Worm (Caenorhabditis elegans) whole organism, L4 larva: ENCODE results near the gene srv-3.

ENCODE experiments used
- F44E2.7 ChIP-seq: fragments of 200-800 bp; sonication (Bioruptor generic); IDR thresholded peaks from 2 replicates; pipeline ENCODE4 v2.1.2; 2022; ENCODE audit warnings: missing genetic modification characterization, missing compliant biosample characterization
- T20F7.1 ChIP-seq: fragments of 200-800 bp; sonication (Bioruptor generic); optimal IDR thresholded peaks from 2 replicates; lab custom pipeline; 2018; ENCODE audit warnings: mild to moderate bottlenecking, missing genetic modification characterization, missing compliant biosample characterization
- Y105C5A.15 ChIP-seq: fragments of 200-800 bp; sonication (Bioruptor generic); IDR thresholded peaks from 2 replicates; pipeline ENCODE4 v1.3.6; 2022; ENCODE audit warnings: missing genetic modification characterization, missing compliant biosample characterization
- Y75B8A.6 ChIP-seq: fragments of 200-800 bp; sonication (Bioruptor generic); IDR thresholded peaks from 2 replicates; pipeline ENCODE4 v1.3.6; 2022; ENCODE audit warnings: missing genetic modification reagents, missing genetic modification characterization, missing compliant biosample characterization
- ZK546.5 ChIP-seq, 2 experiments: sonication (generic microtip); optimal IDR thresholded peaks; 2 replicates each; lab custom pipeline; 2017; ENCODE audit warnings: missing biosample characterization in 2 of 2, missing genetic modification characterization in 2 of 2
- aha-1 ChIP-seq: fragments of 150-350 bp; peaks from one replicate; lab custom pipeline; 2014; ENCODE audit warnings: missing biosample characterization, missing genetic modification characterization
- arid-1 ChIP-seq: fragments of 200-800 bp; sonication (Bioruptor generic); conservative IDR thresholded peaks from 2 replicates; pipeline ENCODE4 v1.3.6; 2022; ENCODE audit warnings: missing genetic modification reagents, missing genetic modification characterization, missing compliant biosample characterization
- attf-4 ChIP-seq: sonication (generic microtip); optimal IDR thresholded peaks from 3 replicates; lab custom pipeline; 2017; ENCODE audit warnings: missing biosample characterization, missing genetic modification characterization
- ceh-62 ChIP-seq: sonication (generic microtip); optimal IDR thresholded peaks from 2 replicates; lab custom pipeline; 2017; ENCODE audit warnings: missing biosample characterization, missing genetic modification characterization
- ceh-82 ChIP-seq: sonication (generic microtip); optimal IDR thresholded peaks from 2 replicates; lab custom pipeline; 2017; ENCODE audit warnings: missing biosample characterization, missing genetic modification characterization
- ctbp-1 ChIP-seq: fragments of 200-800 bp; sonication (Bioruptor generic); IDR thresholded peaks from 2 replicates; pipeline ENCODE4 v1.3.6; 2022; ENCODE audit warnings: missing genetic modification reagents, missing genetic modification characterization, missing compliant biosample characterization
- daf-16 ChIP-seq, 3 experiments: sonication (generic microtip); optimal IDR thresholded peaks; 2 replicates each; lab custom pipeline; 2016 to 2017; ENCODE audit warnings: missing genetic modification characterization in 3 of 3, missing genetic modification reagents in 3 of 3, mild to moderate bottlenecking in 2 of 3, missing compliant biosample characterization in 2 of 3, missing biosample characterization in 1 of 3, moderate library complexity in 1 of 3
- dpl-1 ChIP-seq: fragments of 150-350 bp; optimal IDR thresholded peaks from 2 replicates; lab custom pipeline; 2014; ENCODE audit warnings: missing biosample characterization, missing genetic modification reagents, missing genetic modification characterization
- dve-1 ChIP-seq: sonication (generic microtip); optimal IDR thresholded peaks from 2 replicates; lab custom pipeline; 2017; ENCODE audit warnings: antibody characterized with exemption, mild to moderate bottlenecking, missing genetic modification characterization, missing compliant biosample characterization; ENCODE audit not compliant: insufficient read depth
- egl-27 ChIP-seq: sonication (generic microtip); optimal IDR thresholded peaks from 3 replicates; lab custom pipeline; 2017; ENCODE audit warnings: missing biosample characterization, missing genetic modification reagents, missing genetic modification characterization
- hlh-11 ChIP-seq: fragments of 200-800 bp; sonication (Bioruptor generic); optimal IDR thresholded peaks from 2 replicates; lab custom pipeline; 2018; ENCODE audit warnings: mild to moderate bottlenecking, missing genetic modification characterization, missing compliant biosample characterization
- lin-13 ChIP-seq: fragments of 150-350 bp; optimal IDR thresholded peaks from 2 replicates; lab custom pipeline; 2014; ENCODE audit warnings: missing biosample characterization, missing genetic modification reagents, missing genetic modification characterization
- lin-39 ChIP-seq: fragments of 150-350 bp; optimal IDR thresholded peaks from 2 replicates; lab custom pipeline; 2014; ENCODE audit warnings: missing biosample characterization, missing genetic modification reagents, missing genetic modification characterization
- lir-3 ChIP-seq: sonication (generic microtip); optimal IDR thresholded peaks from 2 replicates; lab custom pipeline; 2016; ENCODE audit warnings: mild to moderate bottlenecking, missing genetic modification characterization, missing compliant biosample characterization
- mdl-1 ChIP-seq, 2 experiments: fragments of 150-350 bp in 1 of 2; sonication (generic microtip) in 1 of 2; optimal IDR thresholded peaks; 2 replicates each; lab custom pipeline; 2014 to 2017; ENCODE audit warnings: missing biosample characterization in 2 of 2, missing genetic modification characterization in 2 of 2
- mdt-29 ChIP-seq: fragments of 200-800 bp; sonication (Bioruptor generic); IDR thresholded peaks from 2 replicates; pipeline ENCODE4 v1.3.6; 2022; ENCODE audit warnings: missing genetic modification reagents, missing genetic modification characterization, missing compliant biosample characterization
- mxl-2 ChIP-seq: fragments of 200-800 bp; sonication (Bioruptor generic); conservative IDR thresholded peaks from 2 replicates; pipeline ENCODE4 v1.3.6; 2022; ENCODE audit warnings: missing genetic modification reagents, missing genetic modification characterization, missing compliant biosample characterization
- nhr-10 ChIP-seq: fragments of 150-350 bp; optimal IDR thresholded peaks from 2 replicates; lab custom pipeline; 2014; ENCODE audit warnings: missing biosample characterization, missing genetic modification characterization
- nhr-111 ChIP-seq: fragments of 200-800 bp; sonication (Bioruptor generic); optimal IDR thresholded peaks from 2 replicates; lab custom pipeline; 2018; ENCODE audit warnings: mild to moderate bottlenecking, missing genetic modification characterization, missing compliant biosample characterization
- nhr-237 ChIP-seq: sonication (generic microtip); optimal IDR thresholded peaks from 2 replicates; lab custom pipeline; 2017; ENCODE audit warnings: missing biosample characterization, missing genetic modification characterization
- nhr-28 ChIP-seq: fragments of 150-350 bp; optimal IDR thresholded peaks from 2 replicates; lab custom pipeline; 2014; ENCODE audit warnings: missing biosample characterization, missing genetic modification characterization
- nhr-41 ChIP-seq: fragments of 200-800 bp; sonication (Bioruptor generic); IDR thresholded peaks from 2 replicates; pipeline ENCODE4 v1.3.6; 2022; ENCODE audit warnings: missing genetic modification reagents, missing genetic modification characterization, missing compliant biosample characterization
- nhr-42 ChIP-seq: fragments of 200-800 bp; sonication (Bioruptor generic); IDR thresholded peaks from 2 replicates; pipeline ENCODE4 v1.3.6; 2022; ENCODE audit warnings: missing genetic modification characterization, missing compliant biosample characterization
- nhr-76 ChIP-seq: fragments of 150-350 bp; optimal IDR thresholded peaks from 2 replicates; lab custom pipeline; 2014; ENCODE audit warnings: missing biosample characterization, missing genetic modification characterization
- nhr-77 ChIP-seq: fragments of 150-350 bp; optimal IDR thresholded peaks from 2 replicates; lab custom pipeline; 2014; ENCODE audit warnings: missing biosample characterization, missing genetic modification characterization
- pha-4 ChIP-seq, 2 experiments: fragments of 150-350 bp in 1 of 2; fragments of 200-800 bp in 1 of 2; sonication (Bioruptor generic) in 1 of 2; IDR thresholded peaks in 1 of 2; optimal IDR thresholded peaks in 1 of 2; 2 replicates each; pipeline versions ENCODE4 v1.3.6 to Lab custom; 2014 to 2022; ENCODE audit warnings: missing genetic modification characterization in 2 of 2, missing genetic modification reagents in 2 of 2, missing biosample characterization in 1 of 2, missing compliant biosample characterization in 1 of 2
- php-3 ChIP-seq: fragments of 200-800 bp; sonication (Bioruptor generic); IDR thresholded peaks from 2 replicates; pipeline ENCODE4 v1.3.6; 2022; ENCODE audit warnings: missing genetic modification reagents, missing genetic modification characterization, missing compliant biosample characterization
- pqm-1 ChIP-seq: sonication (generic microtip); optimal IDR thresholded peaks from 2 replicates; lab custom pipeline; 2017; ENCODE audit warnings: missing biosample characterization, missing genetic modification characterization
- rbr-2 ChIP-seq: sonication (generic microtip); optimal IDR thresholded peaks from 2 replicates; lab custom pipeline; 2016; ENCODE audit warnings: missing genotype, missing genetic modification characterization, missing compliant biosample characterization
- set-16 ChIP-seq: fragments of 200-800 bp; sonication (Bioruptor generic); IDR thresholded peaks from 2 replicates; pipeline ENCODE4 v1.3.6; 2022; ENCODE audit warnings: missing genetic modification reagents, missing genetic modification characterization, missing compliant biosample characterization
- snpc-1.2 ChIP-seq: fragments of 200-800 bp; sonication (Bioruptor generic); IDR thresholded peaks from 2 replicates; pipeline ENCODE4 v1.3.6; 2022; ENCODE audit warnings: missing genetic modification reagents, missing genetic modification characterization, missing compliant biosample characterization
- spr-1 ChIP-seq: sonication (generic microtip); optimal IDR thresholded peaks from 2 replicates; lab custom pipeline; 2016; ENCODE audit warnings: mild to moderate bottlenecking, missing genetic modification characterization, missing compliant biosample characterization
- spr-3 ChIP-seq: fragments of 200-800 bp; sonication (Bioruptor generic); optimal IDR thresholded peaks from 2 replicates; lab custom pipeline; 2018; ENCODE audit warnings: mild to moderate bottlenecking, missing genetic modification characterization, missing compliant biosample characterization
- unc-130 ChIP-seq: sonication (generic microtip); optimal IDR thresholded peaks from 2 replicates; lab custom pipeline; 2016; ENCODE audit warnings: missing genetic modification reagents, missing genetic modification characterization, missing compliant biosample characterization
- unc-39 ChIP-seq: sonication (generic microtip); optimal IDR thresholded peaks from 2 replicates; lab custom pipeline; 2017; ENCODE audit warnings: missing biosample characterization, missing genetic modification characterization
- unc-62 ChIP-seq, 3 experiments: fragments of 150-350 bp in 1 of 3; sonication (generic microtip); optimal IDR thresholded peaks in 2 of 3; peaks in 1 of 3; 1 replicate in 1 of 3; 2 replicates in 2 of 3; lab custom pipeline; 2014 to 2017; ENCODE audit warnings: missing biosample characterization in 3 of 3, missing genetic modification characterization in 3 of 3, missing genetic modification reagents in 3 of 3, missing genotype in 1 of 3
- zag-1 ChIP-seq: fragments of 150-350 bp; optimal IDR thresholded peaks from 2 replicates; lab custom pipeline; 2014; ENCODE audit warnings: missing biosample characterization, missing genetic modification characterization
- zip-2 ChIP-seq: fragments of 150-350 bp; optimal IDR thresholded peaks from 2 replicates; lab custom pipeline; 2014; ENCODE audit warnings: missing biosample characterization, missing genetic modification characterization

The srv-3 gene

DNA sequence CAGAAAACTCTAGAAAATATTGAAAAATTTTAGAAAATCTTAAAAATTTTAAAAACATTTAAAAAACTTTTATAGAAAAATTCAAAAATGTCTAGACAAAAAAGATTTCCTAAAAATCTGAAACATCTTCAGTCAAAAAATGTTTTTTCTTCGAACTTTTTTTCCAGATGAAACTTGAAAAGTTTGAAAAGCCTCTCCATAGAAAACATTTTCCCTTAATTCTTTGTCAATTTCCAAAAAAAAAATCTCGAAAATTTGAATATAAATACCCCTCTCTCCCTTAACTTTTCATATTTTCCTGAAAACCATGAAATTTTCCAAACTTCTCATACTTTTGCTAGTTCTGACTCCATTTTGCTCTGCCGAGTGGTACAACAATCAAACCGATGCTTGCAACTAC lies 20.0 kb upstream of the srv-3 start, which contains the start of gene Y116F11A.3:
Gene Y116F11A.3 (plus strand): TSS at position 301 of the 400 bp plus-strand sequence.
- TF ChIP-seq ctbp-1 (no peak), lir-3 (tag; lab: Kevin White, UChicago) (no peak), dpl-1 (GFP tag; lab: Kevin White, UChicago) (no peak)

DNA sequence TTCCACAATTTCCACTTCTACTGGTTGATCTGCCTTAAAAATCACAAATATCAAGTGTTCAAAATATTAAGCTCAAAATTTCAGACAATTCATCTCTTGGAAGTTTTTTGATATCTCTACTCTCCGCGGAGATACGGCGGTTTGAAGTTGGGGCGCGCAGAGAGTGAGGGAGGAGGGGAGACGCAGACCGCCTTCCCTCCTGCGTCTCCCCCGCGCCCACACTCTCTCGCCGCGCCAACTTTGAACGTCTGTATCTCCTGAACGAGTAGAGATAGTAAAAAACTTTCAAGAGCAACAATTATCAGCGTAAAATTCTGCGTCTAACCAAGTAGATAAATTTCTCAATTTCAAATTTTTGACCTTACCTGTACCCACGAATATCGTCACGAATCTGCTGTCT lies 19.2 kb upstream of the srv-3 start:
- TF ChIP-seq spr-3 (GFP tag; lab: Kevin White, UChicago) (no peak), nhr-111 (no peak), Y105C5A.15 (GFP tag; lab: Robert Waterston, UW) (no peak), lin-13 (GFP tag; lab: Kevin White, UChicago) (peak; percentile 9), ZK546.5 (tag; optimal IDR thresholded peaks at IDR 0.05; lab: Kevin White, UChicago) (no peak), set-16 (peak; percentile 75), nhr-10 (tag; lab: Kevin White, UChicago) (no peak), zag-1 (tag; lab: Kevin White, UChicago) (no peak), mdl-1 (tag; optimal IDR thresholded peaks at IDR 0.05; lab: Kevin White, UChicago) (no peak), lin-39 (no peak), ceh-62 (tag; lab: Kevin White, UChicago) (no peak), mdt-29 (GFP tag; lab: Robert Waterston, UW) (no peak), pqm-1 (tag; lab: Kevin White, UChicago) (no peak), mxl-2 (GFP tag; lab: Robert Waterston, UW) (no peak)
- TF ChIP-seq, all 104 proteins: peak for 2

DNA sequence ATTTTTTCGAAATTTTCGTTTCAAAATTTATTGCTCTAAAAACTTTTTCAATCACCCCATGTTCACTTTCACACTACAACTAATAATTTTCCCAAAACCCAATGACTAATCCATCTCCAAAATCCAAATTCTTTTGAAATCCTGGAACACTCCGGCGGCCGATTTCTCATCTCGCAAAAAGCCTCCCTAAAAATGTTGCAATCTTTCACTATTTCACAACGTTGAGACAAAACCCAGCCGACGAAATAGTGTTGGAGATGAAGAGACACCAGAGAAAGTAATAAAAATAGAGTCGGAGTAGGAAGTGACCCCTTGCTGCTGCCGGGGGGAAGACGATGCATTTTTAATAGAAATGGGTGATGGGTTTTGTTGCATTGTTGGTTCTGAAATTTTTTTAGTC lies 15.8 kb upstream of the srv-3 start:
- TF ChIP-seq aha-1 (tag; lab: Kevin White, UChicago) (peak; percentile 75), unc-39 (tag; lab: Kevin White, UChicago) (no peak)

DNA sequence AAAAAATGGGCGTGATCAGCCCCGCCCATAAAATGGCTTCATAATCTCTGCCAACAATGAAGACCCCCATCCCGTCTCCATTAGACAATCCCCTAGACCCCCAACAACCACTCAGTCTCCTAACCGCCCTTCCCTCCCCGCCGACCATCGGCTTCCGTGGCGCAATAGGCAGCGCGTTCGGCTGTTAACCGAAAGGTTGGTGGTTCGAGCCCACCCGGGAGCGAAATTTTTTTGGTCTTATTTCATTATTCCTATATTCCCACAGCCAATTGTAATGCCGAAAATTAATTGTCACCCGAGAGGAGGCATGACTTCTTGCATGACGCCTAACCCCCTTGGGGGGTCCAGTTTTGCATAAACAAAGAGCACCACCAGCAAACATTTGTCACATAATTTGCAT lies 14.1 kb upstream of the srv-3 start:
- TF ChIP-seq Y105C5A.15 (GFP tag; lab: Robert Waterston, UW) (no peak), ctbp-1 (peak; percentile 16; the same call in 1 of the 2 replicates), spr-1 (tag; lab: Kevin White, UChicago) (no peak), rbr-2 (tag; lab: Kevin White, UChicago) (no peak), Y75B8A.6 (no peak), spr-3 (GFP tag; lab: Kevin White, UChicago) (no peak), zip-2 (tag; lab: Kevin White, UChicago) (no peak), lin-13 (GFP tag; lab: Kevin White, UChicago) (no peak), php-3 (no peak), attf-4 (no peak), snpc-1.2 (GFP tag; lab: Robert Waterston, UW) (0 out of 2 replicates have a peak, but pooled peaks have one; percentile 39), nhr-42 (GFP tag; lab: Robert Waterston, UW) (0 out of 2 replicates have a peak, but pooled peaks have one; percentile 51), unc-39 (tag; lab: Kevin White, UChicago) (no peak), hlh-11 (peak; percentile 27), egl-27 (no peak), nhr-76 (tag; lab: Kevin White, UChicago) (no peak), F44E2.7 (0 out of 2 replicates have a peak, but pooled peaks have one; percentile 40), ZK546.5 (tag; optimal IDR thresholded peaks at IDR 0.05; lab: Kevin White, UChicago) (no peak), ceh-62 (tag; lab: Kevin White, UChicago) (no peak), daf-16 (GFP tag; optimal IDR thresholded peaks at IDR 0.05; lab: Kevin White, UChicago) (peak in 1 of 2 experiments; percentile 9), daf-16 (tag; optimal IDR thresholded peaks at IDR 0.05; lab: Kevin White, UChicago) (no peak), unc-62 (GFP tag; optimal IDR thresholded peaks at IDR 0.05 in 1 of 2; lab: Kevin White, UChicago) (peak in 1 of 2 experiments; percentile 83), unc-62 (tag; optimal IDR thresholded peaks at IDR 0.05; lab: Kevin White, UChicago) (no peak), unc-130 (GFP tag; lab: Kevin White, UChicago) (no peak), ceh-82 (tag; lab: Kevin White, UChicago) (no peak), mxl-2 (GFP tag; lab: Robert Waterston, UW) (no peak), dve-1 (tag; lab: Kevin White, UChicago) (no peak), nhr-111 (no peak), nhr-41 (GFP tag; lab: Robert Waterston, UW) (no peak), nhr-77 (tag; lab: Kevin White, UChicago) (no peak), lin-39 (no peak), set-16 (peak; percentile 64), nhr-237 (tag; lab: Kevin White, UChicago) (no peak), nhr-28 (tag; lab: Kevin White, UChicago) (no peak), lir-3 (tag; lab: Kevin White, UChicago) (no peak), arid-1 (no peak; the same call in 1 of the 2 replicates), T20F7.1 (GFP tag; lab: Kevin White, UChicago) (no peak), pha-4 (GFP tag; IDR thresholded peaks at IDR 0.05; lab: Robert Waterston, UW) (peak; percentile 45; the same call in 1 of the 2 replicates), pha-4 (tag; optimal IDR thresholded peaks at IDR 0.05; lab: Kevin White, UChicago) (no peak)
